Worm (Caenorhabditis elegans) whole organism, late embryonic: ENCODE measurements around the gene ari-1.4.

Experiments used
- F13H6.1 ChIP-seq: sonication (generic microtip); optimal IDR thresholded peaks from 2 replicates; lab custom pipeline; 2016; ENCODE audit warnings: missing genetic modification characterization, missing compliant biosample characterization
- nfya-1 ChIP-seq: sonication (generic microtip); optimal IDR thresholded peaks from 2 replicates; lab custom pipeline; 2017; ENCODE audit warnings: missing genetic modification characterization, mild to moderate bottlenecking, missing compliant biosample characterization, antibody characterized with exemption, moderate library complexity
- pha-4 ChIP-seq: fragments of 150-350 bp; optimal IDR thresholded peaks from 2 replicates; lab custom pipeline; 2018; ENCODE audit warnings: missing biosample characterization, missing genetic modification reagents, missing genetic modification characterization
- unc-55 ChIP-seq: sonication (generic microtip); optimal IDR thresholded peaks from 2 replicates; lab custom pipeline; 2017; ENCODE audit warnings: missing biosample characterization, missing genetic modification reagents, missing genetic modification characterization

- no peak for TF ChIP-seq pha-4 (tag; lab: Kevin White, UChicago)
- TF ChIP-seq unc-55 (GFP tag; lab: Kevin White, UChicago) = no peak
- TF ChIP-seq F13H6.1 (tag; lab: Kevin White, UChicago) = no peak
- TF ChIP-seq nfya-1 = no peak
Measured at ce11 chrIV:15564327-15564726, 36.0 kb upstream of the ari-1.4 start, which contains the start of gene Y105C5A.1.
